Worm (Caenorhabditis elegans): Measurements from ENCODE around the gene srt-54.

Gene srt-54

DNA sequence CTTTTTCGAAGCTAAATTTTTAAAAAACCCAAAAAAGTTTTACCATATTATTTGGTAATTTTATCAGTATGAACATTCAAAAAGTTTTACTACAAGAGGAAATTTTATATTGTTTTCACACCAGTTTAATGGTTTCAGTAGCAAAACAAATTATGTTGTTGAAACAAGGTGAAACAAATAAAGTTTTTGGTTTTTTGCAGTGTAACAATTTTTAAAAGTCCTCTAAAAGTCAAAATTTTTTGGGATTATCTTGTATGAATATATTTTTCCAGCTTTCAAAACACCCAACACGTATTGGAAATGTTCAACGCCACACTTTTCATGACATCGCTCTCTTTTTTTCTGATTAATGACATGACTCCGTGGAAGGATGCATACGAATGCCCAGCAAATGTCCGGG lies at the start of gene srt-54:
Gene srt-54 (plus strand): TSS at position 301 of the 400 bp plus-strand sequence.
- no peak for TF ChIP-seq mep-1 (tag; optimal IDR thresholded peaks at IDR 0.05)
- TF ChIP-seq lin-39 (tag; optimal IDR thresholded peaks at IDR 0.05) = no peak
- TF ChIP-seq efl-3 (GFP tag; optimal IDR thresholded peaks at IDR 0.05) = no peak
- no peak for TF ChIP-seq vab-15 (tag; optimal IDR thresholded peaks at IDR 0.05)
- TF ChIP-seq unc-130 (tag; optimal IDR thresholded peaks at IDR 0.05) = no peak
- no peak for TF ChIP-seq mab-9 (GFP tag; IDR thresholded peaks at IDR 0.05)
- no peak for TF ChIP-seq C04F5.9 (tag; optimal IDR thresholded peaks at IDR 0.05)
- no peak for TF ChIP-seq fkh-10 (GFP tag; optimal IDR thresholded peaks at IDR 0.05)

DNA sequence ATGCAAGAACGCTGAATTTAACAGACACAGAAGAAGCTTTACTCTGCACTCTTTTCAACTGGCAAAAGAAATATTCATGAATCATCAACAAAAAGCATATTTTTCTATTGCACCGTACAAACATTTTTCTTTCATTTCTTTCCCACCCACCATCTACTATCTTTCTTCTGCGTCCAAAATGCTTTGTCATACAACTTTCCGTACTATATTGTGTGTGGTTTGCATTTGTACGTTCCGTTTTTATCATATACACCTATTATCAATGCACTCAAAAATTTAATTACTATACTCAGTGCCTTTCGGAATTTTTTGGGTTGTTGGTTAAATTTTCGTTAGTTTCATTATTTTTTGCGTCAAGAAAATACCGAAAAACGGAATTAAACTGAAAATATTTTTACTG lies 49.4 kb upstream of the srt-54 start:
- no peak for TF ChIP-seq grh-1 (GFP tag; IDR thresholded peaks at IDR 0.05)
- no peak for TF ChIP-seq ceh-82 (tag; optimal IDR thresholded peaks at IDR 0.05)
- no peak for TF ChIP-seq dsc-1 (tag; optimal IDR thresholded peaks at IDR 0.05)
- no peak for TF ChIP-seq ces-1 (GFP tag; optimal IDR thresholded peaks at IDR 0.05)
- TF ChIP-seq aly-2 (tag; optimal IDR thresholded peaks at IDR 0.05) = no peak
- TF ChIP-seq lin-15B (tag; optimal IDR thresholded peaks at IDR 0.05) = no peak
- TF ChIP-seq unc-30 (tag; optimal IDR thresholded peaks at IDR 0.05) = no peak
- TF ChIP-seq blmp-1 (tag; optimal IDR thresholded peaks at IDR 0.05) = no peak
- no peak for TF ChIP-seq efl-3 (GFP tag; optimal IDR thresholded peaks at IDR 0.05)
- no peak for TF ChIP-seq rnt-1 (tag; optimal IDR thresholded peaks at IDR 0.05)
- no peak for TF ChIP-seq hpl-2 (GFP tag; optimal IDR thresholded peaks at IDR 0.05)
- no peak for TF ChIP-seq lir-3 (tag; optimal IDR thresholded peaks at IDR 0.05; ENCODE audit: poor library complexity)
- TF ChIP-seq mab-9 (GFP tag; IDR thresholded peaks at IDR 0.05) = no peak
- no peak for TF ChIP-seq elt-2 (tag; optimal IDR thresholded peaks at IDR 0.05)
- TF ChIP-seq ceh-88 (GFP tag; IDR thresholded peaks at IDR 0.05) = no peak
- TF ChIP-seq sox-4 (tag; optimal IDR thresholded peaks at IDR 0.05) = no peak
- TF ChIP-seq ztf-4 (tag; optimal IDR thresholded peaks at IDR 0.05) = no peak

DNA sequence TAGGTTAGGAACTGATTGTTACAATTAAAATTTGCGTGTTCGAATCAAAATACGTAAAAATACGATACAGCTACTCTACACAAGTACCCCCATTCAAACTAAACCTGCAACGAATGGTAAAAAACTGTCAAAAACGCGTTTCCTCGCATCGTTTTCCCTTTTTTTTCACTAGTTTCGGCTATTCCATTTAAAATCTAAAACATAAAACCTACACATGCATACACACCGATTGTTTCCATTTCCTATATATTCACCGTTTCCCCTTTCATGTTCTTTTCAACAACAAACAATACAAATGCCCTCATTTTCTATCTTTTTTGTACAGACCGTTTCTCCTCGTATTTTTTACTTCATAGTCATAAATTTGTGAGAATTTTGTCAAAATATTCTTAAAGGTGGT lies 48.3 kb upstream of the srt-54 start:
- TF ChIP-seq blmp-1 (tag; optimal IDR thresholded peaks at IDR 0.05) = peak; percentile 72
- no peak for TF ChIP-seq ztf-11 (tag; optimal IDR thresholded peaks at IDR 0.05)

DNA sequence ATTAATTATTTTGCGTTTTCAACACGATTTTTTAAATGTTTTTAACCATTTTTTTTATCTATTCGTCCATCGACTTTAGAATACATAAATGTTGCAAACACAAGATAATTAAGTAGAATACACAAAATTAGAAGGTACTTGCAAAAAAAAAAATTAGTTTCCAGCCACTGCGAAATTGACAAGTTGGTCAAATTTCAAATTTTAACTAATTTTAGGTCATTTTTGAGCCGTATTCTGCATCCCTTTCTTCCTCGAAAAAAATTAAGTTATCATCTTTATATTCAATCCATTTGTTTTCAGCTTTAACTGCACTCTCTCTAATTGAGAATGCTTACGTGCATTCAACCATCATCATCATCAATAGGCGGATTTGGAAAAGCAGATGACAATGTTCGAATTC lies 47.7 kb upstream of the srt-54 start, which contains the start of gene egl-26:
Gene egl-26 (plus strand): TSS at position 301 of the 400 bp plus-strand sequence.
- TF ChIP-seq nhr-20 (tag; optimal IDR thresholded peaks at IDR 0.05) = no peak

DNA sequence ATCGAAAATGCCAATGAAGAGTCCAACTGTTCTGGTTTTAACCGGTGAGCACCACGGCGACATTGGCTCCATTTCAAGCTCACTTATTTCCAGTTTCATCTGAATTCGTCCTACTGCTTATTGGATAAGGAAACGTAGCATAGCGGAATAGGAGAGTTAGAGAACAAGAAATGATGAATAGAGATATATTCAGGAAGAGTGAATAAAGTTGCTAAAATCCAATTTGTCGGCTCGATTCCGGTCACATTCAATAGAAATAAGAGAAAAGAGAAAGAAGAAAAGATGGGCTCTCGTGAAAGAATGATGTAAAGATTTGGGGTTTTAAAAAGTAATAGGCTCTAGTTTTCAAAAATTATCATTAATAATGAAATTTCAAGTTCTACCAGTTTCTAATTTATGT lies 43.7 kb upstream of the srt-54 start:
- TF ChIP-seq ces-1 (GFP tag; optimal IDR thresholded peaks at IDR 0.05) (peak; percentile 59), nhr-47 (tag; optimal IDR thresholded peaks at IDR 0.05) (no peak), lin-15B (tag; optimal IDR thresholded peaks at IDR 0.05) (no peak), snu-23 (GFP tag; optimal IDR thresholded peaks at IDR 0.05) (no peak), rnt-1 (tag; optimal IDR thresholded peaks at IDR 0.05) (no peak), fkh-8 (tag; optimal IDR thresholded peaks at IDR 0.05) (no peak), alr-1 (tag; optimal IDR thresholded peaks at IDR 0.05; ENCODE audit: borderline replicate concordance) (no peak), isw-1 (GFP tag; IDR thresholded peaks at IDR 0.05) (no peak), fkh-10 (GFP tag; optimal IDR thresholded peaks at IDR 0.05) (peak; percentile 83), sptf-1 (tag; optimal IDR thresholded peaks at IDR 0.05) (no peak), ama-1 (optimal IDR thresholded peaks at IDR 0.05) (no peak), dsc-1 (tag; optimal IDR thresholded peaks at IDR 0.05) (no peak), ceh-88 (GFP tag; IDR thresholded peaks at IDR 0.05) (no peak), hlh-4 (tag; optimal IDR thresholded peaks at IDR 0.05) (no peak), pqm-1 (tag; optimal IDR thresholded peaks at IDR 0.05) (no peak), nhr-20 (tag; optimal IDR thresholded peaks at IDR 0.05) (no peak), lin-14 (GFP tag; optimal IDR thresholded peaks at IDR 0.05) (peak; percentile 61), nhr-19 (GFP tag; conservative IDR thresholded peaks at IDR 0.05) (no peak), unc-86 (tag; optimal IDR thresholded peaks at IDR 0.05) (no peak), hpl-2 (GFP tag; optimal IDR thresholded peaks at IDR 0.05) (no peak), xbp-1 (tag; optimal IDR thresholded peaks at IDR 0.05) (peak; percentile 19)

All from whole organism, L1 larva.